Worm (Caenorhabditis elegans): ENCODE results near the gene par-1.

DNA sequence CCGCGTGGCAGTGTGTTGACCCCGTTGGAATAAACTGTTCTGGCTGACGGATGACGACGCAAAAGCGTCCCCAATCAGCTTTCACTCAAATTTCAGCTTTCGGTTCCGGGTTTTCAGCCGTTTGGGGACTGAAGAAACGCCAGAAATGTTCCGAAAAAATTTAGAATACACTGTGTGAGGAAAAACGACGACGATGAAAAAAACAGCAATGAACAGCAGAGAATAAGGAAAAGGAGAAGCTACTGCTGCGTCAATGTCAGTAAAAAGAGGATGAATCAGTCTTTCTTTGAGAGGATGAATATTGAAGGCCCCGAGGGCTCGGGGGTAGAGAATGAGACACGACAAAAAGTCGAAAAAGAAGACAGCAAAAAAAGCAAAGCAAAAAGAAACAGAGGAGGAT, 16.3 kb downstream of the par-1 start:
- no peak for TF ChIP-seq pha-4 (tag; optimal IDR thresholded peaks at IDR 0.05)
- TF ChIP-seq rnt-1 (tag; optimal IDR thresholded peaks at IDR 0.05) = no peak
- no peak for TF ChIP-seq nhr-11 (tag; optimal IDR thresholded peaks at IDR 0.05)
- TF ChIP-seq pqm-1 (tag; optimal IDR thresholded peaks at IDR 0.05) = no peak
